Fruit fly (Drosophila melanogaster) whole organism, embryonic: ENCODE data around the gene NaPi-III.
A peak's percentile ranks its signal among the peaks of the same experiment; 100 is the strongest.

Experiments used
- Bteb2 ChIP-seq: fragments of 200-800 bp; sonication (Bioruptor generic); optimal IDR thresholded peaks from 2 replicates; lab custom pipeline; 2016; ENCODE audit warnings: missing biosample characterization, missing genetic modification characterization
- CG1024 ChIP-seq: fragments of 200-800 bp; sonication (Bioruptor generic); IDR thresholded peaks from 2 replicates; pipeline ENCODE4 v1.3.6; 2022; ENCODE audit warnings: missing biosample characterization, missing genetic modification characterization
- CG10979 ChIP-seq: fragments of 200-800 bp; sonication (Bioruptor generic); optimal IDR thresholded peaks from 2 replicates; lab custom pipeline; 2018; ENCODE audit warnings: missing biosample characterization, mild to moderate bottlenecking, missing genetic modification characterization, moderate library complexity
- CG12104 ChIP-seq: fragments of 200-800 bp; sonication (Bioruptor generic); optimal IDR thresholded peaks from 3 replicates; lab custom pipeline; 2016; ENCODE audit warnings: missing biosample characterization, missing genetic modification characterization
- CG12391 ChIP-seq: fragments of 200-800 bp; sonication (Bioruptor generic); optimal IDR thresholded peaks from 3 replicates; lab custom pipeline; 2018; ENCODE audit warnings: missing biosample characterization, mild to moderate bottlenecking, missing genetic modification characterization, moderate library complexity
- CG17359 ChIP-seq: fragments of 200-800 bp; sonication (Bioruptor generic); optimal IDR thresholded peaks from 3 replicates; lab custom pipeline; 2018; ENCODE audit warnings: missing biosample characterization, mild to moderate bottlenecking, missing genetic modification characterization, moderate library complexity
- CG17912 ChIP-seq: fragments of 200-800 bp; sonication (Bioruptor generic); optimal IDR thresholded peaks from 2 replicates; lab custom pipeline; 2018; ENCODE audit warnings: missing biosample characterization, mild to moderate bottlenecking, missing genetic modification characterization
- CG18764 ChIP-seq: fragments of 200-800 bp; sonication (Bioruptor generic); optimal IDR thresholded peaks from 3 replicates; lab custom pipeline; 2016; ENCODE audit warnings: missing biosample characterization, missing genetic modification characterization
- CG30020 ChIP-seq: fragments of 200-800 bp; optimal IDR thresholded peaks from 2 replicates; lab custom pipeline; 2019; ENCODE audit warnings: missing biosample characterization, mild to moderate bottlenecking, missing genetic modification characterization, moderate library complexity
- CG31224 ChIP-seq: fragments of 200-800 bp; sonication (Bioruptor generic); IDR thresholded peaks from 2 replicates; pipeline ENCODE4 v1.3.6; 2022; ENCODE audit warnings: missing biosample characterization, missing genetic modification characterization
- CG31441 ChIP-seq: fragments of 200-800 bp; sonication (Bioruptor generic); IDR thresholded peaks from 2 replicates; pipeline ENCODE4 v1.3.6; 2022; ENCODE audit warnings: missing biosample characterization, missing genetic modification characterization
- CG34224 ChIP-seq: fragments of 200-800 bp; sonication (Bioruptor generic); IDR thresholded peaks from 3 replicates; pipeline ENCODE4 v1.3.6; 2022; ENCODE audit warnings: missing biosample characterization, missing genetic modification characterization; ENCODE audit not compliant: partially characterized antibody
- CG34376 ChIP-seq: fragments of 200-800 bp; sonication (Bioruptor generic); optimal IDR thresholded peaks from 2 replicates; lab custom pipeline; 2018; ENCODE audit warnings: missing biosample characterization, mild to moderate bottlenecking, missing genetic modification characterization
- CG3726 ChIP-seq: fragments of 200-800 bp; sonication (Bioruptor generic); IDR thresholded peaks from 3 replicates; pipeline ENCODE4, ENCODE4 v1.3.6; 2022; ENCODE audit warnings: missing biosample characterization, missing genetic modification characterization
- CG4707 ChIP-seq: fragments of 200-800 bp; sonication (Bioruptor generic); optimal IDR thresholded peaks from 2 replicates; lab custom pipeline; 2018; ENCODE audit warnings: missing biosample characterization, mild to moderate bottlenecking, missing genetic modification characterization, moderate library complexity
- CG5180 ChIP-seq: fragments of 200-800 bp; sonication (Bioruptor generic); optimal IDR thresholded peaks from 3 replicates; lab custom pipeline; 2017; ENCODE audit warnings: missing biosample characterization, missing genetic modification characterization, mild to moderate bottlenecking, moderate library complexity, missing genetic modification reagents
- CG6254 ChIP-seq: fragments of 200-800 bp; sonication (Bioruptor generic); optimal IDR thresholded peaks from 3 replicates; lab custom pipeline; 2017; ENCODE audit warnings: mild to moderate bottlenecking, missing biosample characterization, missing genetic modification reagents, missing genetic modification characterization
- CG7357 ChIP-seq: fragments of 200-800 bp; sonication (Bioruptor generic); IDR thresholded peaks from 3 replicates; pipeline ENCODE4 v1.3.6; 2022; ENCODE audit warnings: missing biosample characterization, missing genetic modification characterization
- CG9727 ChIP-seq: fragments of 200-800 bp; sonication (Bioruptor generic); optimal IDR thresholded peaks from 3 replicates; lab custom pipeline; 2017; ENCODE audit warnings: missing biosample characterization, mild to moderate bottlenecking, missing genetic modification characterization
- CG9817 ChIP-seq: fragments of 200-800 bp; sonication (Bioruptor generic); optimal IDR thresholded peaks from 2 replicates; lab custom pipeline; 2018; ENCODE audit warnings: missing biosample characterization, mild to moderate bottlenecking, missing genetic modification characterization, moderate library complexity
- Dll ChIP-seq: fragments of 200-800 bp; sonication (Bioruptor generic); IDR thresholded peaks from 4 replicates; pipeline ENCODE4 v1.3.6; 2022; ENCODE audit warnings: missing biosample characterization, missing genetic modification characterization; ENCODE audit not compliant: partially characterized antibody
- Drgx ChIP-seq: fragments of 200-800 bp; sonication (Bioruptor generic); IDR thresholded peaks from 2 replicates; pipeline ENCODE4 v1.3.6; 2022; ENCODE audit warnings: missing biosample characterization, missing genetic modification characterization
- Hr78 ChIP-seq, 2 experiments: fragments of 200-800 bp in 1 of 2; fragments of >200 bp in 1 of 2; sonication (Bioruptor generic) in 1 of 2; optimal IDR thresholded peaks; 2 replicates each; lab custom pipeline; 2017 to 2019; ENCODE audit warnings: missing biosample characterization in 2 of 2, missing genetic modification characterization in 2 of 2, mild to moderate bottlenecking in 1 of 2, moderate library complexity in 1 of 2
- Lhr ChIP-seq: fragments of 200-800 bp; sonication (Bioruptor generic); optimal IDR thresholded peaks from 3 replicates; lab custom pipeline; 2017; ENCODE audit warnings: mild to moderate bottlenecking, missing biosample characterization, missing genetic modification reagents, missing genetic modification characterization
- Meics ChIP-seq: fragments of 200-800 bp; sonication (Bioruptor generic); optimal IDR thresholded peaks from 2 replicates; lab custom pipeline; 2017; ENCODE audit warnings: missing biosample characterization, mild to moderate bottlenecking, missing genetic modification characterization
- Oli ChIP-seq: fragments of 200-800 bp; sonication (Bioruptor generic); optimal IDR thresholded peaks from 2 replicates; lab custom pipeline; 2018; ENCODE audit warnings: missing biosample characterization, mild to moderate bottlenecking, missing genetic modification characterization, moderate library complexity
- Tbp ChIP-seq: fragments of >200 bp; optimal IDR thresholded peaks from 2 replicates; lab custom pipeline; 2018; ENCODE audit warnings: missing biosample characterization, missing genetic modification characterization
- aop ChIP-seq: fragments of 200-800 bp; sonication (Bioruptor generic); IDR thresholded peaks from 2 replicates; pipeline ENCODE4 v1.3.6; 2022; ENCODE audit warnings: missing biosample characterization, missing genetic modification characterization
- ash1 ChIP-seq: fragments of 200-800 bp; sonication (Bioruptor generic); optimal IDR thresholded peaks from 2 replicates; lab custom pipeline; 2018; ENCODE audit warnings: missing biosample characterization, mild to moderate bottlenecking, missing genetic modification characterization
- ato ChIP-seq: fragments of 200-800 bp; sonication (Bioruptor generic); IDR thresholded peaks from 2 replicates; pipeline ENCODE4 v1.3.6; 2022; ENCODE audit warnings: missing biosample characterization, missing genetic modification characterization; ENCODE audit not compliant: partially characterized antibody
- bab2 ChIP-seq: fragments of 200-800 bp; sonication (Bioruptor generic); optimal IDR thresholded peaks from 2 replicates; lab custom pipeline; 2016; ENCODE audit warnings: missing biosample characterization, missing genetic modification characterization
- cato ChIP-seq: fragments of 200-800 bp; sonication (Bioruptor generic); optimal IDR thresholded peaks from 2 replicates; lab custom pipeline; 2016; ENCODE audit warnings: missing biosample characterization, missing genetic modification characterization, borderline replicate concordance
- croc ChIP-seq: fragments of 200-800 bp; sonication (Bioruptor generic); conservative IDR thresholded peaks from 3 replicates; pipeline ENCODE4 v1.3.6; 2022; ENCODE audit warnings: missing biosample characterization, missing genetic modification characterization
- dmrt99B ChIP-seq: fragments of 200-800 bp; sonication (Bioruptor generic); optimal IDR thresholded peaks from 2 replicates; lab custom pipeline; 2018; ENCODE audit warnings: missing biosample characterization, mild to moderate bottlenecking, missing genetic modification characterization, moderate library complexity
- dysf ChIP-seq: fragments of 200-800 bp; sonication (Bioruptor generic); IDR thresholded peaks from 3 replicates; pipeline ENCODE4 v1.3.6; 2022; ENCODE audit warnings: missing biosample characterization, missing genetic modification characterization
- fd3F ChIP-seq: fragments of 200-800 bp; sonication (Bioruptor generic); optimal IDR thresholded peaks from 2 replicates; lab custom pipeline; 2018; ENCODE audit warnings: missing biosample characterization, mild to moderate bottlenecking, missing genetic modification characterization, moderate library complexity
- fru ChIP-seq: fragments of >200 bp; optimal IDR thresholded peaks from 2 replicates; lab custom pipeline; 2017
- hbn ChIP-seq: fragments of 200-800 bp; sonication (Bioruptor generic); IDR thresholded peaks from 2 replicates; pipeline ENCODE4 v1.3.6; 2022; ENCODE audit warnings: missing biosample characterization, missing genetic modification characterization; ENCODE audit not compliant: partially characterized antibody
- insv ChIP-seq, 2 experiments: fragments of 200-800 bp; sonication (Bioruptor generic); optimal IDR thresholded peaks; 3 replicates each; lab custom pipeline; 2016 to 2018; ENCODE audit warnings: missing biosample characterization in 2 of 2, missing genetic modification characterization in 2 of 2
- jumu ChIP-seq: fragments of 200-800 bp; sonication (Bioruptor generic); optimal IDR thresholded peaks from 3 replicates; lab custom pipeline; 2016; ENCODE audit warnings: missing biosample characterization, missing genetic modification characterization
- lab ChIP-seq: fragments of 200-800 bp; sonication (Bioruptor generic); optimal IDR thresholded peaks from 3 replicates; lab custom pipeline; 2017; ENCODE audit warnings: missing biosample characterization, missing genetic modification characterization, mild to moderate bottlenecking, moderate library complexity, missing genetic modification reagents
- lbe ChIP-seq: fragments of 200-800 bp; sonication (Bioruptor generic); optimal IDR thresholded peaks from 2 replicates; lab custom pipeline; 2016; ENCODE audit warnings: missing biosample characterization, mild to moderate bottlenecking, missing genetic modification characterization
- luna ChIP-seq: fragments of 200-800 bp; sonication (Bioruptor generic); optimal IDR thresholded peaks from 2 replicates; lab custom pipeline; 2016; ENCODE audit warnings: missing biosample characterization, missing genetic modification characterization
- mirr ChIP-seq: fragments of 200-800 bp; sonication (Bioruptor generic); optimal IDR thresholded peaks from 3 replicates; lab custom pipeline; 2018; ENCODE audit warnings: missing biosample characterization, mild to moderate bottlenecking, missing genetic modification characterization
- nom ChIP-seq: fragments of 200-800 bp; sonication (Bioruptor generic); optimal IDR thresholded peaks from 2 replicates; lab custom pipeline; 2017; ENCODE audit warnings: missing biosample characterization, missing genetic modification characterization, mild to moderate bottlenecking, moderate library complexity, missing genetic modification reagents
- oc ChIP-seq: fragments of 200-800 bp; sonication (Bioruptor generic); optimal IDR thresholded peaks from 2 replicates; lab custom pipeline; 2018; ENCODE audit warnings: missing biosample characterization, mild to moderate bottlenecking, missing genetic modification characterization, moderate library complexity
- stc ChIP-seq: fragments of 200-800 bp; sonication (Bioruptor generic); IDR thresholded peaks from 2 replicates; pipeline ENCODE4 v1.3.6; 2022; ENCODE audit warnings: missing biosample characterization, missing genetic modification characterization
- unpg ChIP-seq: fragments of 200-800 bp; sonication (Bioruptor generic); optimal IDR thresholded peaks from 3 replicates; lab custom pipeline; 2018; ENCODE audit warnings: missing biosample characterization, mild to moderate bottlenecking, missing genetic modification characterization, moderate library complexity
- zfh1 ChIP-seq: fragments of 200-800 bp; sonication (Bioruptor generic); IDR thresholded peaks from 3 replicates; pipeline ENCODE4 v1.3.6; 2022; ENCODE audit warnings: missing biosample characterization, missing genetic modification characterization

Gene NaPi-III

DNA sequence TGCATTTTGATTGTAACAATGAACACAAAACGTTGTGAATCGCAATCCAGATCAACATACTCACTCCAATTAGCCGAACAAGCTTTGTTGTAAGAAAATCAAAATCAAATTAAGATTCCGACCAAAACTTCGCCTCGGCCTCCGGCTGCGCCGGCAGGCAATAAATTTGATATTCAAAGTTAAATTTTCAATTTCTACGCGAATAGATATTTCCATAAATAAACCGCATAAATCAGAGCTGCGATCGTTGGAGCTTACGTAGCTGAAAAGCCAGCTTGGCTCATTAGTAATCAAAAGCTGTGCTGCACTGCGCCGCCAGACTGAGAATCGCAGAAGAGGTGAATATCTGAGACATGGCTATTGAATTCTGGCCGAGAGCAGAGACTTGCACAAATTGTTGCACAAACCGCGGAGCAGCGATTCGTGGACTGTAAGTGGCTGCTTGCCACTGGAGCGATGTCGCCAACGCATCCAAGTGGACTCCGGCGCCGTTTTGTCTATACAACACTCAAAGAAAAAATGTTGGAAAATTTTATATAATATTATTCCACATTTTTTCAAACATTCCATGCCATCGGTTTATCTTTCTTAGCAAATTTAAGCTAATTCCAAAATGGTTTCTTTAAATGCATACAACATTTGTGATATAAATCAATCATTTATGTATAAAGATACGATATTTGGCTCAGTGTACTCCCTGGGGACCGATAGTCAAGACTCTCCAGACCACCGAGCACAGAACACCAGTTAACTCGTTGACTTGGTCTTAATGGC, 25.5 kb downstream of the NaPi-III start (continued):
- TF ChIP-seq dysf (GFP tag; lab: Robert Waterston, UW) (peak; percentile 70), jumu (no peak), CG17359 (tag; lab: Kevin White, UChicago) (peak; percentile 68), croc (GFP tag; lab: Robert Waterston, UW) (0 out of 3 replicates have a peak, but pooled peaks have one; percentile 13), CG12391 (tag; lab: Kevin White, UChicago) (no peak), Lhr (no peak), CG4707 (GFP tag; lab: Kevin White, UChicago) (peak; percentile 38), lab (GFP tag; lab: Kevin White, UChicago) (peak; percentile 55), CG9727 (no peak), CG7357 (GFP tag; lab: Robert Waterston, UW) (peak; percentile 20; the same call in 1 of the 3 replicates), zfh1 (GFP tag; lab: Robert Waterston, UW) (peak; percentile 53; the same call in 1 of the 3 replicates), CG18764 (peak; percentile 30), aop (GFP tag; lab: Robert Waterston, UW) (no peak), CG17912 (GFP tag; lab: Kevin White, UChicago) (no peak), CG31224 (GFP tag; lab: Robert Waterston, UW) (no peak), insv (GFP tag; optimal IDR thresholded peaks at IDR 0.05; lab: Kevin White, UChicago) (no peak), Dll (no peak), dmrt99B (tag; lab: Kevin White, UChicago) (peak; percentile 59), nom (GFP tag; lab: Kevin White, UChicago) (peak; percentile 71), unpg (GFP tag; lab: Kevin White, UChicago) (peak; percentile 54), fru (lab: Kevin White, UChicago) (no peak), CG6254 (GFP tag; lab: Kevin White, UChicago) (peak; percentile 56), Meics (GFP tag; lab: Kevin White, UChicago) (peak; percentile 26), fd3F (GFP tag; lab: Kevin White, UChicago) (no peak), hbn (GFP tag; lab: Robert Waterston, UW) (no peak), CG10979 (tag; lab: Kevin White, UChicago) (peak; percentile 81), Bteb2 (GFP tag; lab: Kevin White, UChicago) (no peak), CG5180 (GFP tag; lab: Kevin White, UChicago) (no peak), mirr (no peak), CG31441 (GFP tag; lab: Robert Waterston, UW) (peak; percentile 70), CG34376 (GFP tag; lab: Kevin White, UChicago) (no peak), stc (no peak), Hr78 (GFP tag; optimal IDR thresholded peaks at IDR 0.05; lab: Kevin White, UChicago) (no peak), Tbp (GFP tag; lab: Kevin White, UChicago) (no peak), CG12104 (GFP tag; lab: Kevin White, UChicago) (no peak), lbe (GFP tag; lab: Kevin White, UChicago) (no peak), Drgx (GFP tag; lab: Robert Waterston, UW) (peak; percentile 74), CG34224 (no peak), Oli (tag; lab: Kevin White, UChicago) (peak; percentile 53), CG1024 (no peak), CG9817 (no peak), CG3726 (no peak), CG30020 (tag; lab: Kevin White, UChicago) (no peak), oc (tag; lab: Kevin White, UChicago) (peak; percentile 1), ash1 (GFP tag; lab: Kevin White, UChicago) (no peak), cato (GFP tag; lab: Kevin White, UChicago) (no peak), luna (GFP tag; lab: Kevin White, UChicago) (no peak), bab2 (no peak), ato (GFP tag; lab: Robert Waterston, UW) (no peak)
